Fruit fly (Drosophila melanogaster): ENCODE data around the gene GatC.

Gene GatC

DNA sequence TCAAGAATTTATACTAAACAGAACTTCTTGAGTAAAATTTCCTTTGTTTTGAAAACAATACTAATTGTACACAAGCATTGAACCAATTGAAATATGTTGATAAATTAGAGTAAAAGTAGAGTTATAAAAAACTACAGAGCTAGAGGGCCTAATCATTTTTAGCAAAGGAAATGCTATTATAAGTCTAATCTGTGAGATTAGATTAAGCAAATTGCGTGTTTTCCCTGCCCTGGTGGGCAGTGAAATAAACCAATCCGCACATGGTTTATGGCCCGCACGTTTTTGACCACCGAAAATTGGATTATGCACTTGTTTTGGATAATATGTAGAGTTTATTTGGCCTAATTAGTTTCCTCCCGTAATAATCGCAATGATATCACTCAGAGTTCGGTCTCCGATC lies 9.7 kb upstream of the GatC start:
- TF ChIP-seq tai (GFP tag; optimal IDR thresholded peaks at IDR 0.05) (no peak), Dfd (GFP tag; optimal IDR thresholded peaks at IDR 0.05) (no peak), GATAd (GFP tag; optimal IDR thresholded peaks at IDR 0.05) (no peak), N (GFP tag; optimal IDR thresholded peaks at IDR 0.05) (no peak), foxo (GFP tag; optimal IDR thresholded peaks at IDR 0.05) (no peak), sage (GFP tag; optimal IDR thresholded peaks at IDR 0.05) (no peak), Hr83 (GFP tag; optimal IDR thresholded peaks at IDR 0.05; ENCODE audit: poor library complexity, severe bottlenecking) (no peak), lola (GFP tag; optimal IDR thresholded peaks at IDR 0.05) (no peak), Sp1 (GFP tag; optimal IDR thresholded peaks at IDR 0.05) (no peak), jim (GFP tag; optimal IDR thresholded peaks at IDR 0.05) (no peak), Mio (GFP tag; optimal IDR thresholded peaks at IDR 0.05) (no peak), Hnf4 (GFP tag; optimal IDR thresholded peaks at IDR 0.05) (no peak)

DNA sequence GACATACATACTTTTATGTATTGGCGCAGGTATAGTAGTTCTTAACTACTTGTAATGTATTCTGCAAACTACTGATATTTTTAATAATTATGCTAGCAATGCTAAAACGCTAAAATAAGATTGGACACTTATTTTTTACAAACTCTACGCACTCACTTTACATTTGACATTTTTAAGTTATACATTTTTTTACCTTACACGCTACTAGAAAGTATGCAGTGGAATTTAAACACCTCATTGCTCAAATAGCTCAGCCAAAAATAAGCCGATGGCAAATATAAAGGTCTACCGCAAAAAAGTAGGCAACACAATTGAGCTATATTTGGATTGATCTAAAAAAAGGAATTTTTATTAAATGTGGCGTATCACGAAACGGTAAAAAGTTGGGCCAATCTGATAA lies 9.2 kb upstream of the GatC start:
- TF ChIP-seq CG32264 (GFP tag; optimal IDR thresholded peaks at IDR 0.05) (no peak), tai (GFP tag; optimal IDR thresholded peaks at IDR 0.05) (peak; percentile 31), brk (GFP tag; optimal IDR thresholded peaks at IDR 0.05) (no peak), Myc (optimal IDR thresholded peaks at IDR 0.05) (peak; percentile 91)

DNA sequence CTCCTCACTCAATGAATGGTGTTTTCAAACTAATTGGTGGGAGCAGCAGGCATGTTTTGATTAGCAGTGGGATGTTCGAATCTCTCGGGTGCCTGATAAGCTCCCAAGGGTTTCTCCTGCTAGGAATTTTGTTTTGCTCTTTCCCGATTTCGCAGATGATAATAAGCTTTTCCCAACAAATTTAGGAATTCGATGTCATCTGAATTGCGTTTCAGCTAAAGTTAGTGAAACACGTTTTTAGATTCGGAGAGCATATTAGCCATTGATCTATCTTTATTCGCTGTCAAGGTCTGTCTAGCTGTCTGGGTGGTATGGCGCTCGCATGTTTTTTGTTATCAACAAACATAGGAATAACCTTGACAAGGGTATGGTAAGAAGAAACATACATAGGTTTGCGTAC lies 8.6 kb upstream of the GatC start, which contains the start of gene CG33307:
TSS of gene CG33307 (minus strand) at position 13 of the 400 bp plus-strand sequence.
- no peak for TF ChIP-seq OdsH (GFP tag; optimal IDR thresholded peaks at IDR 0.05)
- TF ChIP-seq Hr78 (GFP tag; optimal IDR thresholded peaks at IDR 0.05) = no peak
- no peak for TF ChIP-seq woc (GFP tag; optimal IDR thresholded peaks at IDR 0.05)

DNA sequence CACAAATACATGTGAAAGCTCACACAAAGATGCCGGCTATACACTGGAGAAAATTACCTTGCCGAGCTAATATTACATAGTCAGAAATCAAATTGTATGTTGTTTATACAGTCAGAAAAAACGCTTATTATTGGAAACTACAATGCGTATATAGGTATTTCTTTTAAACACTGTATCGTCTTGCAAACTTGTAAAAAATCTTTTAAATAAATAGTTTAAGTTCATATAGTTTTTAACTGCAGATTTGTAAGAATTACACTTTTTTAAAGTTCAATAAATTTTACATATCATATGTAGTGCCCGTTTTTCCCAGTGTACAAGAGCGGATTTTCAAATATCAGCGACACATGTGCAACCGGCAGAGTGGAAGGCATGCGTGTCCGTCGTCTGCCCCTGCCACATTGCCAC lies 6.8 kb upstream of the GatC start:
- TF ChIP-seq Dif (GFP tag; optimal IDR thresholded peaks at IDR 0.05; ENCODE audit: partially characterized antibody) (no peak), woc (GFP tag; optimal IDR thresholded peaks at IDR 0.05) (peak; percentile 65), CG9705 (GFP tag; optimal IDR thresholded peaks at IDR 0.05) (peak; percentile 73), GATAd (GFP tag; optimal IDR thresholded peaks at IDR 0.05) (no peak), dmrt93B (GFP tag; optimal IDR thresholded peaks at IDR 0.05) (peak; percentile 82), Myc (optimal IDR thresholded peaks at IDR 0.05) (no peak), OdsH (GFP tag; optimal IDR thresholded peaks at IDR 0.05) (peak; percentile 91), Hr83 (GFP tag; optimal IDR thresholded peaks at IDR 0.05; ENCODE audit: poor library complexity, severe bottlenecking) (no peak), Dfd (GFP tag; optimal IDR thresholded peaks at IDR 0.05) (peak; percentile 10), sage (GFP tag; optimal IDR thresholded peaks at IDR 0.05) (peak; percentile 80), jim (GFP tag; optimal IDR thresholded peaks at IDR 0.05) (no peak), CG32264 (GFP tag; optimal IDR thresholded peaks at IDR 0.05) (peak; percentile 59), CrebA (GFP tag; optimal IDR thresholded peaks at IDR 0.05; ENCODE audit: borderline replicate concordance) (no peak), pan (optimal IDR thresholded peaks at IDR 0.05) (no peak), Sp1 (GFP tag; optimal IDR thresholded peaks at IDR 0.05) (peak; percentile 92), Abd-B (GFP tag; optimal IDR thresholded peaks at IDR 0.05) (no peak), Hnf4 (GFP tag; optimal IDR thresholded peaks at IDR 0.05) (peak; percentile 87), Mio (GFP tag; optimal IDR thresholded peaks at IDR 0.05) (peak; percentile 8), Vsx2 (GFP tag; optimal IDR thresholded peaks at IDR 0.05; ENCODE audit: partially characterized antibody) (no peak), sv (GFP tag; optimal IDR thresholded peaks at IDR 0.05) (peak; percentile 72), fru (GFP tag; optimal IDR thresholded peaks at IDR 0.05) (peak; percentile 93), lola (GFP tag; optimal IDR thresholded peaks at IDR 0.05) (no peak), psq (GFP tag; optimal IDR thresholded peaks at IDR 0.05) (peak; percentile 85), tai (GFP tag; optimal IDR thresholded peaks at IDR 0.05) (peak; percentile 74), Hr78 (GFP tag; optimal IDR thresholded peaks at IDR 0.05) (no peak), usp (GFP tag; optimal IDR thresholded peaks at IDR 0.05) (no peak), ey (GFP tag; optimal IDR thresholded peaks at IDR 0.05) (peak; percentile 92), dsf (GFP tag; optimal IDR thresholded peaks at IDR 0.05; ENCODE audit: borderline replicate concordance) (peak; percentile 29), N (GFP tag; optimal IDR thresholded peaks at IDR 0.05) (no peak), br (GFP tag; optimal IDR thresholded peaks at IDR 0.05) (peak; percentile 89), brk (GFP tag; optimal IDR thresholded peaks at IDR 0.05) (peak; percentile 69), Rel (GFP tag; optimal IDR thresholded peaks at IDR 0.05) (peak; percentile 63), Rel (tag; optimal IDR thresholded peaks at IDR 0.05) (peak; percentile 26), dl (GFP tag; optimal IDR thresholded peaks at IDR 0.05; ENCODE audit: insufficient read depth in 1 of 2, partially characterized antibody in 2 of 2) (no peak), h (GFP tag; optimal IDR thresholded peaks at IDR 0.05) (peak; percentile 91), Jra (GFP tag; optimal IDR thresholded peaks at IDR 0.05) (peak; percentile 76), foxo (GFP tag; optimal IDR thresholded peaks at IDR 0.05) (peak; percentile 15 to 94), rgr (GFP tag; optimal IDR thresholded peaks at IDR 0.05) (peak; percentile 92), HLH106 (tag; optimal IDR thresholded peaks at IDR 0.05) (peak; percentile 91)
